Worm (Caenorhabditis elegans): ENCODE data around the gene pde-4.

- TF ChIP-seq snpc-4 (tag; optimal IDR thresholded peaks at IDR 0.05) (no peak), mep-1 (tag; optimal IDR thresholded peaks at IDR 0.05) (no peak), mab-5 (tag; optimal IDR thresholded peaks at IDR 0.05) (no peak), nhr-237 (tag; optimal IDR thresholded peaks at IDR 0.05) (no peak), unc-39 (tag; optimal IDR thresholded peaks at IDR 0.05) (no peak), elt-3 (tag; optimal IDR thresholded peaks at IDR 0.05) (no peak), elt-1 (tag; optimal IDR thresholded peaks at IDR 0.05; ENCODE audit: borderline replicate concordance, insufficient read depth) (no peak), lin-13 (tag; optimal IDR thresholded peaks at IDR 0.05) (no peak), ces-1 (GFP tag; optimal IDR thresholded peaks at IDR 0.05) (no peak)
These were observed 19.0 kb upstream of the pde-4 start for ce11 chrII:7670039-7670438.

Measured in whole organism, mixed stage, embryonic.